Worm (Caenorhabditis elegans) whole organism, L4 larva: ENCODE measurements around the gene hdl-1.

Experiments used
- R02D3.7 ChIP-seq: fragments of 150-350 bp; sonication (generic microtip); optimal IDR thresholded peaks from 3 replicates; lab custom pipeline; 2014; ENCODE audit warnings: missing biosample characterization, missing genetic modification characterization
- aly-2 ChIP-seq: sonication (generic microtip); optimal IDR thresholded peaks from 2 replicates; lab custom pipeline; 2018; ENCODE audit warnings: missing biosample characterization, missing genetic modification characterization
- ama-1 ChIP-seq: fragments of 150-350 bp; optimal IDR thresholded peaks from 2 replicates; lab custom pipeline; 2014; ENCODE audit warnings: inconsistent platforms, mixed read lengths
- ceh-44 ChIP-seq: fragments of 200-800 bp; sonication (Bioruptor generic); IDR thresholded peaks from 2 replicates; pipeline ENCODE4 v1.3.6; 2022; ENCODE audit warnings: missing genetic modification reagents, missing genetic modification characterization, missing compliant biosample characterization
- fkh-10 ChIP-seq: fragments of 150-350 bp; optimal IDR thresholded peaks from 2 replicates; lab custom pipeline; 2014; ENCODE audit warnings: missing biosample characterization, missing genetic modification reagents, missing genetic modification characterization

ce11 chrIV:11986407-11986806 is 36.8 kb upstream of the hdl-1 start:
- TF ChIP-seq aly-2 (tag; lab: Kevin White, UChicago) (no peak), ama-1 (lab: Kevin White, UChicago) (no peak), R02D3.7 (tag; lab: Kevin White, UChicago) (no peak), ceh-44 (GFP tag; lab: Robert Waterston, UW) (no peak), fkh-10 (no peak)
